Worm (Caenorhabditis elegans): ENCODE results near the gene lpr-2.

The lpr-2 gene

DNA sequence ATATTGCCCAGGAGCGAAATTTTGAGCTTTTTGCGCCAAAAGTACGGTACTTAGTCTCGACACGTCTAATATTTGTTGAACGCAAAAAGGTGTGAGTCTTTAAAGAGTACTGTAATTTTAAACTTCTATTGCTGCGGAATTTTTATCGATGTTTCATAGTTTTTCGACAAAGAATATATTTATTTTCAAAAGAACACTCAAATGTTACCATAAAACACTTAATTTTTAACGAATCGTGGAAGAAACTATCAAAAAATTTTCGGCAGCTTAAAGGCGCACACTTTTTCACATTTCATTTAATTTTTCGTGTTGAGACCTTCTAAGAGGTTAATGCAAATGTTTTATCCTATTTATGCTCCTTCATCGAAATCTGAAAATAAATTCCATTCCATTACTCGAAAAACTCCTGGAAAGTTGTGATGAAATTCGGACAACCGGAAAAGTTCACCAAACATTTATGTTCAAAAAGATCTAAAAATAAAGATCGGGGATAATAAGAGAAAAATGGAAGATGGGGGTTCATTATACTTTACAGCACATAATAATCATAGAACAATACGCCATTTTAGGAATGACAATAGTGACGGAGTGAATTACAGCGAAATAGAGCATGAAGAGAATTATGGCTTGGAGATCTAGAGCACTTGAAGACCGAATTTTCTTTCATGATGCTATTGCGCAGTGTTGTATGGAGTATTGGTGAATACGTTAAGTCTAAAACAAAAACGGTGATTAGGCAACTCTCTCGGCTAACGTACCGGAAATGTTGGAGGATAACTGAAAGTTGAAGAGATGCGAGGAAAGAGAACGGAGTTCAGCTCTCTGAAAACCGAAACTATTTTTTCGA lies 41.3 kb downstream of the lpr-2 start (continued):
- TF ChIP-seq ztf-18 (tag; optimal IDR thresholded peaks at IDR 0.05), result no peak
- peak; percentile 63; the same call in 1 of the 2 replicates for TF ChIP-seq Y56A3A.18 (GFP tag; IDR thresholded peaks at IDR 0.05)
- TF ChIP-seq ztf-26 (tag; optimal IDR thresholded peaks at IDR 0.05), result no peak
- peak; percentile 58 for TF ChIP-seq ceh-79 (tag; optimal IDR thresholded peaks at IDR 0.05)
- no peak for TF ChIP-seq egrh-3 (GFP tag; IDR thresholded peaks at IDR 0.05)
- no peak for TF ChIP-seq him-1 (tag; optimal IDR thresholded peaks at IDR 0.05)
- TF ChIP-seq attf-3 (GFP tag; conservative IDR thresholded peaks at IDR 0.05), result 0 out of 2 replicates have a peak, but pooled peaks have one; percentile 27
- no peak for TF ChIP-seq B0261.1 (tag; optimal IDR thresholded peaks at IDR 0.05)
- TF ChIP-seq lin-35 (GFP tag; optimal IDR thresholded peaks at IDR 0.05), result peak in 2 of 3 experiments; percentile 31 to 66
- TF ChIP-seq chd-7 (tag; optimal IDR thresholded peaks at IDR 0.05), result peak; percentile 14
- TF ChIP-seq atf-7 (tag; optimal IDR thresholded peaks at IDR 0.05), result peak; percentile 44
- TF ChIP-seq madf-6 (GFP tag; IDR thresholded peaks at IDR 0.05), result peak; percentile 74
- TF ChIP-seq xnd-1 (tag; optimal IDR thresholded peaks at IDR 0.05), result peak; percentile 33
- peak; percentile 70; the same call in 1 of the 2 replicates for TF ChIP-seq Y53G8AR.9 (GFP tag; conservative IDR thresholded peaks at IDR 0.05)
- TF ChIP-seq nhr-90 (tag; optimal IDR thresholded peaks at IDR 0.05), result no peak
- TF ChIP-seq F49E8.2 (tag; optimal IDR thresholded peaks at IDR 0.05; ENCODE audit: insufficient read depth), result peak; percentile 89
- TF ChIP-seq B0336.3 (GFP tag; IDR thresholded peaks at IDR 0.05), result peak; percentile 72
- 0 out of 2 replicates have a peak, but pooled peaks have one; percentile 22 for TF ChIP-seq dox-1 (GFP tag; IDR thresholded peaks at IDR 0.05)
- TF ChIP-seq F33H1.4 (GFP tag; IDR thresholded peaks at IDR 0.05), result no peak
- TF ChIP-seq tbp1 (GFP tag; optimal IDR thresholded peaks at IDR 0.05), result peak; percentile 58
- TF ChIP-seq ekl-4 (GFP tag; IDR thresholded peaks at IDR 0.05), result peak; percentile 61; the same call in 1 of the 2 replicates
- TF ChIP-seq lsl-1 (GFP tag; optimal IDR thresholded peaks at IDR 0.05), result peak; percentile 27
- TF ChIP-seq ets-4 (GFP tag; optimal IDR thresholded peaks at IDR 0.05), result no peak
- TF ChIP-seq fkh-3 (tag; optimal IDR thresholded peaks at IDR 0.05), result no peak
- peak; percentile 64 for TF ChIP-seq repo-1 (tag; optimal IDR thresholded peaks at IDR 0.05)
- TF ChIP-seq ccch-3 (GFP tag; optimal IDR thresholded peaks at IDR 0.05), result no peak
- peak; percentile 46 for TF ChIP-seq tlf-1 (GFP tag; optimal IDR thresholded peaks at IDR 0.05)
- no peak for TF ChIP-seq unc-62 (GFP tag; optimal IDR thresholded peaks at IDR 0.05)
- peak; percentile 92 for TF ChIP-seq Y79H2A.3 (GFP tag; conservative IDR thresholded peaks at IDR 0.05)
- TF ChIP-seq Y95B8A.8 (GFP tag; IDR thresholded peaks at IDR 0.05), result peak; percentile 60; the same call in 1 of the 2 replicates
- no peak for TF ChIP-seq ceh-91 (GFP tag; IDR thresholded peaks at IDR 0.05)
- peak; percentile 64 for TF ChIP-seq madf-3 (GFP tag; IDR thresholded peaks at IDR 0.05)
- peak; percentile 53 for TF ChIP-seq ZK185.1 (tag; optimal IDR thresholded peaks at IDR 0.05; ENCODE audit: poor library complexity, severe bottlenecking)

ce11 chrIV:11821591-11822361 lies 42.8 kb downstream of the lpr-2 start, which contains the start of the genes par-5 and M117.3:
par-5 (minus strand) TSS chrIV:11821924.
M117.3 (plus strand) TSS chrIV:11822206.
- TF ChIP-seq attf-6 (GFP tag; IDR thresholded peaks at IDR 0.05) (peak; percentile 33; the same call in 1 of the 2 replicates), mel-28 (tag; optimal IDR thresholded peaks at IDR 0.05; ENCODE audit: borderline replicate concordance) (no peak), rpc-1 (optimal IDR thresholded peaks at IDR 0.05) (no peak), rpc-1 (tag; optimal IDR thresholded peaks at IDR 0.05) (no peak), ceh-27 (GFP tag; optimal IDR thresholded peaks at IDR 0.05) (peak; percentile 90), lin-35 (GFP tag; optimal IDR thresholded peaks at IDR 0.05) (peak in 1 of 3 experiments; percentile 73), rec-8 (tag; optimal IDR thresholded peaks at IDR 0.05) (no peak), egl-18 (GFP tag; IDR thresholded peaks at IDR 0.05) (0 out of 2 replicates have a peak, but pooled peaks have one; percentile 22), lin-54 (GFP tag; optimal IDR thresholded peaks at IDR 0.05) (peak; percentile 68), Y79H2A.3 (GFP tag; conservative IDR thresholded peaks at IDR 0.05) (no peak), ceh-58 (GFP tag; IDR thresholded peaks at IDR 0.05) (no peak), Y53G8AR.9 (GFP tag; conservative IDR thresholded peaks at IDR 0.05) (0 out of 2 replicates have a peak, but pooled peaks have one; percentile 63), bed-2 (GFP tag; IDR thresholded peaks at IDR 0.05) (no peak), K12H6.12 (tag; optimal IDR thresholded peaks at IDR 0.05) (peak; percentile 76), nhr-27 (tag; optimal IDR thresholded peaks at IDR 0.05) (no peak), F57C9.4 (tag; optimal IDR thresholded peaks at IDR 0.05) (no peak)
